Fruit fly (Drosophila melanogaster) Kc167 (cell line): ENCODE data around the gene CG6015.

Experiments used
- Myc ChIP-seq: fragments of >200 bp; optimal IDR thresholded peaks from 2 replicates; lab custom pipeline; 2017; ENCODE audit warnings: missing external identifiers
- insv ChIP-seq: fragments of >200 bp; optimal IDR thresholded peaks from 3 replicates; lab custom pipeline; 2018; ENCODE audit warnings: missing external identifiers
- psq ChIP-seq: fragments of >200 bp; optimal IDR thresholded peaks from 2 replicates; lab custom pipeline; 2017; ENCODE audit warnings: missing external identifiers

dm6 chr3R:22022623-22023022 is 11.5 kb downstream of the CG6015 start:
- TF ChIP-seq insv (lab: Kevin White, UChicago): no peak
- TF ChIP-seq psq (lab: Kevin White, UChicago): no peak
- no peak for TF ChIP-seq Myc (lab: Kevin White, UChicago)
